Worm (Caenorhabditis elegans) whole organism, L2 larva: Measurements from ENCODE around the gene sun-1.

Experiments
- Y55F3AM.14 ChIP-seq: fragments of 200-800 bp; sonication (Bioruptor generic); optimal IDR thresholded peaks from 2 replicates; lab custom pipeline; 2018; ENCODE audit warnings: mild to moderate bottlenecking, missing genetic modification characterization, missing compliant biosample characterization
- ZK546.5 ChIP-seq: sonication (generic microtip); optimal IDR thresholded peaks from 2 replicates; lab custom pipeline; 2017; ENCODE audit warnings: missing biosample characterization, missing genetic modification characterization
- ama-1 ChIP-seq: fragments of 150-350 bp; optimal IDR thresholded peaks from 2 replicates; lab custom pipeline; 2018; ENCODE audit warnings: inconsistent platforms
- ceh-16 ChIP-seq: fragments of 150-350 bp; optimal IDR thresholded peaks from 2 replicates; lab custom pipeline; 2014; ENCODE audit warnings: missing biosample characterization, missing genetic modification characterization
- elt-3 ChIP-seq: sonication (generic microtip); optimal IDR thresholded peaks from 2 replicates; lab custom pipeline; 2017; ENCODE audit warnings: missing biosample characterization, missing genetic modification characterization
- fos-1 ChIP-seq: fragments of 150-350 bp; optimal IDR thresholded peaks from 2 replicates; lab custom pipeline; 2014; ENCODE audit warnings: missing biosample characterization, missing genetic modification characterization
- lin-13 ChIP-seq: fragments of 150-350 bp; optimal IDR thresholded peaks from 2 replicates; lab custom pipeline; 2014; ENCODE audit warnings: missing biosample characterization, missing genetic modification reagents, missing genetic modification characterization
- lsy-2 ChIP-seq, 2 experiments: fragments of 150-350 bp in 1 of 2; sonication (generic microtip) in 1 of 2; optimal IDR thresholded peaks; 2 replicates each; lab custom pipeline; 2014 to 2017; ENCODE audit warnings: missing biosample characterization in 2 of 2, missing genetic modification characterization in 2 of 2
- nhr-77 ChIP-seq: fragments of 150-350 bp; optimal IDR thresholded peaks from 2 replicates; lab custom pipeline; 2014; ENCODE audit warnings: missing biosample characterization, missing genetic modification characterization
- peb-1 ChIP-seq: fragments of 150-350 bp; optimal IDR thresholded peaks from 2 replicates; lab custom pipeline; 2014; ENCODE audit warnings: missing biosample characterization, missing genetic modification characterization
- zag-1 ChIP-seq: fragments of 150-350 bp; optimal IDR thresholded peaks from 2 replicates; lab custom pipeline; 2014; ENCODE audit warnings: missing biosample characterization, missing genetic modification characterization
- ztf-11 ChIP-seq: sonication (generic microtip); optimal IDR thresholded peaks from 2 replicates; lab custom pipeline; 2017; ENCODE audit warnings: missing biosample characterization, missing genetic modification characterization

DNA sequence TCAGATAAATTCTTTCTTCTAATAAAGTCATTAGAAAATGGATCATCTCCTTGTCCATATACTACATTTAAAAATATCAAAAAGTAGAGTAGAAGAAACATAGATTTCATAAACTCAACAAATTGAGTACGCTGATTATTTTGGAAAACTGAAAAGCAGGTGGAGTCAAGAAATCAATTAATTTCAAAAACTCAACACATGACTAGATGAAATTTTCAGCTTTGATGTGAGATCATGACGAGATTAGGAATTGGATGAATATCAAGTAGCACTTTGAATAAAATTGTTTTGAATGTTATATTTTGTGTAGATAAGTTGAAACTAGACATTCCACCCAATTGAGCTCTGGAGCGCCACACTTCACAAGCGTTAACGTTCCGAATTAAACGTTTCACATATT, 2.2 kb upstream of the sun-1 start, which contains the start of gene F57B1.1:
- TF ChIP-seq ZK546.5 (tag; lab: Kevin White, UChicago) (no peak), ztf-11 (tag; lab: Kevin White, UChicago) (no peak), peb-1 (no peak), elt-3 (tag; lab: Kevin White, UChicago) (no peak), ceh-16 (no peak), Y55F3AM.14 (GFP tag; lab: Kevin White, UChicago) (no peak), ama-1 (lab: Kevin White, UChicago) (no peak), nhr-77 (tag; lab: Kevin White, UChicago) (no peak), zag-1 (tag; lab: Kevin White, UChicago) (no peak), lin-13 (GFP tag; lab: Kevin White, UChicago) (no peak), lsy-2 (tag; optimal IDR thresholded peaks at IDR 0.05; lab: Kevin White, UChicago) (no peak), fos-1 (tag; lab: Kevin White, UChicago) (no peak)
